Worm (Caenorhabditis elegans): ENCODE data around the gene clec-24.

- TF ChIP-seq ztf-23 (GFP tag; IDR thresholded peaks at IDR 0.05) (no peak), flt-1 (GFP tag; IDR thresholded peaks at IDR 0.05) (no peak), cog-1 (tag; optimal IDR thresholded peaks at IDR 0.05) (no peak), ztf-29 (GFP tag; IDR thresholded peaks at IDR 0.05) (no peak)
These were observed 18.2 kb downstream of the clec-24 start, which contains the start of gene F09C6.3 for ce11 chrV:16880054-16880453.

All from whole organism, midembryonic.